Fruit fly (Drosophila melanogaster): ENCODE results near the gene OdsH.

dm6 chrX:17856029-17856428 lies 65.2 kb downstream of the OdsH start, which contains the start of gene Mco4:
- TF ChIP-seq btn (GFP tag; optimal IDR thresholded peaks at IDR 0.05) = no peak
- no peak for TF ChIP-seq Hr51 (GFP tag; optimal IDR thresholded peaks at IDR 0.05)
- no peak for TF ChIP-seq caup (GFP tag; optimal IDR thresholded peaks at IDR 0.05; ENCODE audit: severe bottlenecking)
- TF ChIP-seq Stat92E (GFP tag; optimal IDR thresholded peaks at IDR 0.05) = no peak
- TF ChIP-seq CG32767 (GFP tag; IDR thresholded peaks at IDR 0.05) = no peak
- TF ChIP-seq Rfx (GFP tag; IDR thresholded peaks at IDR 0.05) = no peak
- no peak for TF ChIP-seq Scr (GFP tag; IDR thresholded peaks at IDR 0.05; ENCODE audit: partially characterized antibody)
- TF ChIP-seq NfI (GFP tag; optimal IDR thresholded peaks at IDR 0.05) = no peak
- TF ChIP-seq CG9437 (GFP tag; optimal IDR thresholded peaks at IDR 0.05) = no peak
- no peak for TF ChIP-seq otp (GFP tag; IDR thresholded peaks at IDR 0.05)
- TF ChIP-seq row (GFP tag; IDR thresholded peaks at IDR 0.05) = no peak
- no peak for TF ChIP-seq usp (GFP tag; optimal IDR thresholded peaks at IDR 0.05)
